Fruit fly (Drosophila melanogaster) Kc167 (cell line): ENCODE measurements around the gene Jon74E.

Experiments
- Myc ChIP-seq: fragments of >200 bp; optimal IDR thresholded peaks from 2 replicates; lab custom pipeline; 2017; ENCODE audit warnings: missing external identifiers
- Sin3A ChIP-seq: fragments of >200 bp; optimal IDR thresholded peaks from 2 replicates; lab custom pipeline; 2018; ENCODE audit warnings: missing external identifiers
- h ChIP-seq: fragments of >200 bp; optimal IDR thresholded peaks from 3 replicates; lab custom pipeline; 2018; ENCODE audit warnings: missing external identifiers
- insv ChIP-seq: fragments of >200 bp; optimal IDR thresholded peaks from 3 replicates; lab custom pipeline; 2018; ENCODE audit warnings: missing external identifiers
- psq ChIP-seq: fragments of >200 bp; optimal IDR thresholded peaks from 2 replicates; lab custom pipeline; 2017; ENCODE audit warnings: missing external identifiers
- ttk ChIP-seq: sonication (Bioruptor generic); optimal IDR thresholded peaks from 2 replicates; lab custom pipeline; 2017; ENCODE audit warnings: missing external identifiers

The Jon74E gene

DNA sequence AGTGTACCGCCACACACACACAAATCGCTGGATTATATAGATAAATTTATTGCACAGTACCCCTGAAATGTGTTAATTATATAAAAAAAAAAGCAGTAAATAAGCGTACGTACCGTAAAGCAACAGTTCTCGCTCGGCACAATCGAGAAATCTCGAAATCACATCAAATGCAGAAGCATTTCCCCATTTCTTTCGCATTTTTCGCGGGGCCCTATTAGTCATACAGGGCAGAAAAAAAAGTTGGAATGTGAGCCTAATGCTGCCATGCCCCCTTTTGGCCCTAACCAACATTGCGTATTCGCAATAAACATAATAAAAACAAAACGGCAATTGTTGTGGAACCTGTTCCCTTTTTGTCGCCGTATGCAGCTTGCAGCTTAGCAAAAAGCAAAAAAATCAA, 15.2 kb downstream of the Jon74E start:
- TF ChIP-seq insv: no peak
- no peak for TF ChIP-seq ttk (lab: Kevin White, UChicago)
- TF ChIP-seq psq: no peak
- TF ChIP-seq Myc (lab: Kevin White, UChicago): no peak
- TF ChIP-seq h: no peak
- TF ChIP-seq Sin3A (lab: Kevin White, UChicago): no peak

DNA sequence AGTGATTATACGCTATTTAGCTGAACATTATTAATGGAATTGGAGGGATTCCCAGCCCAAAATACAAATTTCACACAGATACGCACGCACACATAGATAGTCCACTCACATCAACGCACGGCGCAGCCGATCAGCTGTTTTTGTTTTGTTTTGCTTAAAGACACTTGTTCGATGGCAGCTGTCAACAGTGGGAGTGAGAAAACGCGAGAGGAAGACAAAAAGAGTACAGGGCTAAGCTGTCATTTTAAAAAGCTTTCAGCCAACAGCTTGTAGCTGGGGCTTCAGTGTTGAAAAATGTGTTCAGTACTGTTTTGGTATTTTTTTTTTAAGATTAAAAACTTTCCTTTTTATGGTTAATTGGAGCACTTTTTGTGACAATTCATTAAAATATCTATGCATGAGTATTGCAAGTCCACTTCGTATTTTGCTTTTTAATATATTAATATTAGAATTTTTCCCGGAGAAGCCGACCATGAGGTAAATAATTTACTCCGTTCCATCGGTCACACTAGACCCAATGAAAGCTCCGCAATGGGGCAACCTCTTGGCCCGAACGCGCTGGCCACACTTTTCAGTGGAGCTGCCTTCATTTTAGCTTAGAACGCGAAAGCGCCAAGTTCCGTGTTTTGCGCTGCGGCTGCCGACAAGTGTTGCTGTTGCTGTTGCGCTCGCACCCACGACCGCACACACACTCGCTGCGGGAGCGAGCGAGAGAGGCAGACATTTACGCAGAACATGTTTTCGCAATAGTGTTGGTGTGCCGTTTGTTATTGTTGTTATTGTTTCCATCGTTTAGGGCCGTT, 15.8 kb downstream of the Jon74E start:
- TF ChIP-seq psq (no peak), insv (no peak), Myc (lab: Kevin White, UChicago) (no peak), h (no peak), Sin3A (lab: Kevin White, UChicago) (no peak), ttk (lab: Kevin White, UChicago) (no peak)

DNA sequence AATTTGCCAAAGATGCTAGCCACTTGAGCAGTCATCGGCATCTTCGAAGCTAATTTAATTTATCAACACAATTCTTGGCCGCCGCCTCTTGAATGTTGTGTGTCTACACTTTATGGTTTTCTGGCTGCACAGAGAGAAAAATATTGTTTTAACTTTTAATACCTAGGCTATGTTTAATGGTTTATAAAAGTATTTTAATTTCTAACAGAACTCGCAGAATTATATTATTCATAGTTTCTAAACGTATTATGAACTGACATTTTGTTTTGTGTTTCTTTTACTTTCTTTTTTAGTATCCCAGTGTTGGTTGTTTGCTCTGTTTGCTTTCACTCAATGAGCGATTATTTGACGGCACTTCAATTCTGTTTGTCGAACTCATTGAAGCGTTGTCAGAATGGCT, 16.7 kb downstream of the Jon74E start:
- TF ChIP-seq Sin3A (lab: Kevin White, UChicago): no peak
- no peak for TF ChIP-seq psq
- no peak for TF ChIP-seq ttk (lab: Kevin White, UChicago)
- no peak for TF ChIP-seq insv
- no peak for TF ChIP-seq Myc (lab: Kevin White, UChicago)
- TF ChIP-seq h: no peak

DNA sequence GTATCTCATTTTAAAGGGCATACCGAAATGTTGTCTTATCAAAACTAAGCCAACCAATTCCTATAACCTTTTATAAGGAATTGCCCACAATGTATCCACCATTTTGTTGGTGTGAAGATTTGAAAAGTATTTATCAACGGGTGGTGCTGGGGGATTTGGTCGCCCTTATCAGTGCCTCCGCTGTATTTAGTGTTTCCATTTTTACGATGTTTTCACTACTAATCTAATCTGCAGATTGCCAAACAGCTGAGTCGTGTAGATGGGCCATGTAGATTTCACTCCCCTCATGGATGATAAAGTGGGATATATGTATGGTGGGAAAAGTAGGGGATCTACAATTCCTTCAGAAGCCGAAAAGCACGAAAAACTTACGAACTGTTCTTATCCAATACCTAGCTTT, 17.5 kb downstream of the Jon74E start:
- TF ChIP-seq h: no peak
- TF ChIP-seq Myc (lab: Kevin White, UChicago): no peak
- no peak for TF ChIP-seq psq
- no peak for TF ChIP-seq ttk (lab: Kevin White, UChicago)
- TF ChIP-seq insv: no peak
- TF ChIP-seq Sin3A (lab: Kevin White, UChicago): no peak

DNA sequence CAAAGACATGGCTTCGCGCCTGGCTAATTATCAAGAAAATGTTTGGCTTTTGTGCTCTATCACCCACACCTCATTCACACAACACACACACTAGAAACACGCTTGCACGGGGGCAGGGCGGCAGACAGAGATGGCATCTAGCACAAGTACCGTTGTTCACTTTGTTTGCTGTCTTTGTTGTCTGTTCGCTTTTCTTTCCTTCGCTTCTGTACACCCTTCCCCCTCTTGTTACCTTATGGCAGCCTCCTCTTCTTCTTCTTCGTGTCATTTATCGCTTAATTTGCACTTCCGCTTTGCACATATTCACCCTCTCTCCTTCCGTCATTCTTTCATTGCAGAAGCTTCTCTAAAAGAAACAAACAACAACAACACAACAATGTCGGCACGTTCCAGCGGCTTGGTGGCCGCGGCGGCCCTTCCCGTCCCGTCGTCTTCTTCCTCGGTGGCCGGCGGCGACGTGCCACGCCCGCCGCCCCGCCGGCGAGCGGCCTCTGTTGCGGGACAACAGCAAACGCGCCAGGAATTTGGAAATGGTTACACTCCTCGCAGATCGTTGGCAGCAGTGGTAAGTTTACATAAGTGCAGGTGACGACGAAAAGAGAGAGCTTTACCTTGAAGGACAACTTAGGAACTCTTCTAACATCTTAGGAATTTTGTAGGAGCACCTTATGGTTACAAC, 18.3 kb downstream of the Jon74E start:
- TF ChIP-seq Sin3A (lab: Kevin White, UChicago): no peak
- no peak for TF ChIP-seq psq
- no peak for TF ChIP-seq Myc (lab: Kevin White, UChicago)
- TF ChIP-seq ttk (lab: Kevin White, UChicago): no peak
- TF ChIP-seq insv: no peak
- TF ChIP-seq h: no peak

DNA sequence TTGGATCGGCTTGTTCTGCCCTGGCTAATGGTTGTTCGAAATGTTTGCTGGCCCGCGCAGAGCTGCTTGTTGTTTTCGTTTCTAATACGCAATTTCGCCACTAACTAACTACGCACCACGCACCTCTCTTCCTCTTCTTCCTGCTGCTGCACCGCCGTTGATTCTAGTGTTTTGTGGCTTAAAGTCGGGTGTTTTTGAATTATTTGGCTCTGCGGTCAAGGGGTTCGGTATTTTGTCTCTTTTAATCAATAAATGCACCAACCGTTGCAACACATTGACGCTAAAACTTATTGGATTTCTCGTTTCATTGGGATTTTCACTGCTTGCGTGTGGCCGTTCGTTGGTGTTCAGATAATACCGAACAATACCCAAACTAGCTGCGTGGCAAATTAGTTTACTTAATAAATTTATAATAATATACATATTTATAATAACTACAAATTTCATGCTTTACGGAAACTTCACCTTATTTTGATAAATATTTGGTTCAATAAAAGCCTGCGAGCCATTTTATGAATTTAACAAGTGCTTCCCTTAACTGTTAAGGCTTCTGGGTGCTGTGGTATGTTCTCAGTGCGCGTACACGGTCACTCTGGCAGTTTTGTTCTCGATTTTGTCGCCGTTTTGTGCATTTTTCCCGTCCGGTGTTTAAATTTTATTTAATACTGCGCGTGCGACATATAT, 19.3 kb downstream of the Jon74E start, which contains the start of the genes Edc3 and Nedd4:
Gene Edc3 (minus strand): TSS at position 351 of the 684 bp plus-strand sequence.
Gene Nedd4 (plus strand): TSS at position 571 of the 684 bp plus-strand sequence.
- no peak for TF ChIP-seq insv
- TF ChIP-seq ttk (lab: Kevin White, UChicago): no peak
- TF ChIP-seq Sin3A (lab: Kevin White, UChicago): no peak
- TF ChIP-seq h: no peak
- no peak for TF ChIP-seq psq
- no peak for TF ChIP-seq Myc (lab: Kevin White, UChicago)

DNA sequence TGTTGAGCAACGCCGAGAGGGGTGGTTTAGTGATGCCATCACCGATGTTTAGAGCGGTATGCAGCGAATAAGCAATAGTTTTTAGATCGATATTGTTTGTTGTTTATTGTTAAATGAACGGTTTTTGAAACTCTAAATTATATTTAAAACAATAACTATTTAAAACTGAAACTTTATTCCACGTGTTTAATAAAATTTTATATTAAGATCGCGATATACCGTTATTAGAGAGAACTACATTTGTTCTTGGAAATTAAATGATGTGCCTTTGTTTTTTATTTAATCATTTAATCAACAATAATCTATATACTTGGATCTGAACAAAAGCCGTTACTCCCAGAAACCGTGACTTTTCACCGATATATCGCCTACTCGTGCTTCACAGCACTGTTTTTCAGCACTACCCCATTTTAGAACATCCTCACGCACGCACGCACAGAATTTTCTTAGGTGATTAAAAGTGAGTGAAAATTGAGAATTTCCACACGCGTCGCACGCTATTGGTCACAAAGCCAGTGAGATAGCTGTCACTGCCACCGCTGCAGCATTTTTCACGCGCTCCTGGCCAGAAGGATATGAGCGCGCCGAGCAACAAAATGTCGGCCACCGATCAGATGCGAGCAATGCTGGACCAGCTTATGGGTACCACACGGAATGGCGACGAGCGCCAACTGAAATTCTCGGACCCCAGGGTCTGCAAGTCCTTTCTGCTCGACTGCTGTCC, 34.9 kb downstream of the Jon74E start, which contains the start of the genes U4-U6-60K and CG7564:
Gene U4-U6-60K (minus strand): TSS at position 20 of the 724 bp plus-strand sequence.
Gene CG7564 (plus strand): TSS at position 406 of the 724 bp plus-strand sequence.
- TF ChIP-seq h: no peak
- no peak for TF ChIP-seq Sin3A (lab: Kevin White, UChicago)
- TF ChIP-seq insv: no peak
- TF ChIP-seq ttk (lab: Kevin White, UChicago): no peak
- TF ChIP-seq Myc (lab: Kevin White, UChicago): no peak
- TF ChIP-seq psq: no peak

DNA sequence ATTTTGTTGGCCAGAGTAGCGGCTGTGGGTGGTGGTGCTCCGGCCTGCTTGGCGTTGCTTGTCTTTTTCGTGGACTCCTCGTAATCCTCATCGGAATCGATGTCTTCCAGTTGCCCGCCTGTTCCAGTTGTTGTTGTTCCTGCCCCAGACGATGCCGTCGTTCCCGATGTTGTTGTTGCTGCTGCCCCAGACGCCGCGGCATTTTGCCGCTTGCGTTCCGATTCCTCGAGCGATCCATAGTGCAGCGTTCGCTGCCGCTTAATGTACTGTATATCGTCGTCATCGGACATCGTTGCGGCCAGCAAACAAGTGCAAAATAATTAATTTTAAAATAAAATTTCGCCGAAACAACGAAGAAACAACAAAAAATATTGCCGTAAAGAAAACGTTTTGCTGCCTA, 35.4 kb downstream of the Jon74E start:
- TF ChIP-seq Myc (lab: Kevin White, UChicago) (no peak), ttk (lab: Kevin White, UChicago) (no peak), psq (no peak), Sin3A (lab: Kevin White, UChicago) (no peak), h (no peak), insv (no peak)

DNA sequence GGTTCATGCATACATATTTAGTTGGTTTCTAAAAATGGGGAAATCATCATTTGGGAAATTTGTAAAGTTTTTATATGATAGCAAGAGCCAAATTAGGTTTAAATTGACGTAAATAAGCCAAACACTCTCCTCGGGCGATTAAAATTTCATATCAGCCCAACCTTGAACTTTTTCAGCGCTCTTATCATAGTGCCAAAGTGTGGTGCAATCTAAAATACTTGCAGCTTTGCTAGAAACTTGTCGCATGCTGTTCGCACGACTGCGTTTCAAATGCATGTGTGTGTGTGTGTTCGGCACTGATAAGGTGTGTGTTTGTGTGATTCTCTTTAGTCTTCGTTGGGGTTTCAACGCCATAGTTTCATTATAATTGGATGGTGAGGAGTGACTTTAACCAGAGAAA, 42.1 kb downstream of the Jon74E start:
- TF ChIP-seq h (no peak), insv (no peak), Myc (lab: Kevin White, UChicago) (no peak), psq (no peak), ttk (lab: Kevin White, UChicago) (no peak), Sin3A (lab: Kevin White, UChicago) (no peak)

DNA sequence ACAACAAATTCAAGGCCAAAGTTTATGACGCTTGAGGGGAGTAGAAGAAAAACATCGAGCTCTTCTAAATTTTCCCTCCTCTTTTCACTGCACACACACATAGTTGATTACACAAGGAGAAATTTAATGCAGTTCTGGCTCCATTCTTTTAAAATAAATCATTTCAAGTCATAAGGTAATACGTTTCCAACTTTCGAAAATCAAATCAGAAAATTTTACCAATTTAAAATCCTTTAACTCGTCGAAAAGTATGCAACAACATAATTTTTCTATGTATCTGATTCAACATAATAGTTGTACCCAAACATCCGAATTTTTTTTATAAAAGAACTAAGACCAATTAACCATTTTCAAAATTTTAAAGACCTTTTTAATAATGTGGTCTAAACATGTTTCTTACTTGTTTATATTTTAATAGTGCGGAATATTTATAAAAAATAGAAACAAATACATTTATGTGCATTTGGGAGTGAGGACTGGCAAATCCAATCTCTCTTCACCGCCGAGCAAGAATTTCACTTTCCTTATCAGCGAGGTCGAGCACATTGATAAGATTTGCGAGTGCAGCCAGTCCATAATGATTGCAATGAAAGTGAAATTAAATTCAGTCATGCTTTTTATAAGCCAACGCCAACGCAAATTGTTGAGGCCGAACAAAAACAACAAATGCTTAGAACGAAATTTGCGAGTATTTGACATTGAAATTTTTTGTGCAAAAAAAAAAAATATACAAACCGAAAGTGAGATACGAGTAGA, 42.7 kb downstream of the Jon74E start:
- no peak for TF ChIP-seq Myc (lab: Kevin White, UChicago)
- no peak for TF ChIP-seq insv
- no peak for TF ChIP-seq psq
- TF ChIP-seq Sin3A (lab: Kevin White, UChicago): no peak
- no peak for TF ChIP-seq ttk (lab: Kevin White, UChicago)

DNA sequence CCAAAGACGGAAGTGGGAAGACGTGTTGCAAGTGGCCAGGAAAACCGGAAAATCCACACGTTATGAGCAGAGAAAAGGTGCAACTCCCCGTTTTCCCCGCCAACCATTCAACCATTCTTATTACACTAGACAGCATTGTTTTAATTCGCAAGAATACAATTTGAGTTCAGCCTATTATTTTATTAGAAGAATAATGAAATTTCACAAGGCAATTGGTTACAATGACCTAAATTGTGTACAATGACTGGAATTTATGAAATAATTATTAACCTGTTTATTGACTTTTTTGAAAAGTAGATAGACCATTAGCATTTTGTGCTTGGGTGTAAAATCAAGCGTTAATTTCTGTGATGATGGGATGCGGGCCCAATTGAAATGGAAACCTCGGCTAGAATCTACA, 44.4 kb downstream of the Jon74E start:
- TF ChIP-seq Myc (lab: Kevin White, UChicago): no peak
